Fruit fly (Drosophila melanogaster): ENCODE data around the gene CG5078.

CG5078 gene

DNA sequence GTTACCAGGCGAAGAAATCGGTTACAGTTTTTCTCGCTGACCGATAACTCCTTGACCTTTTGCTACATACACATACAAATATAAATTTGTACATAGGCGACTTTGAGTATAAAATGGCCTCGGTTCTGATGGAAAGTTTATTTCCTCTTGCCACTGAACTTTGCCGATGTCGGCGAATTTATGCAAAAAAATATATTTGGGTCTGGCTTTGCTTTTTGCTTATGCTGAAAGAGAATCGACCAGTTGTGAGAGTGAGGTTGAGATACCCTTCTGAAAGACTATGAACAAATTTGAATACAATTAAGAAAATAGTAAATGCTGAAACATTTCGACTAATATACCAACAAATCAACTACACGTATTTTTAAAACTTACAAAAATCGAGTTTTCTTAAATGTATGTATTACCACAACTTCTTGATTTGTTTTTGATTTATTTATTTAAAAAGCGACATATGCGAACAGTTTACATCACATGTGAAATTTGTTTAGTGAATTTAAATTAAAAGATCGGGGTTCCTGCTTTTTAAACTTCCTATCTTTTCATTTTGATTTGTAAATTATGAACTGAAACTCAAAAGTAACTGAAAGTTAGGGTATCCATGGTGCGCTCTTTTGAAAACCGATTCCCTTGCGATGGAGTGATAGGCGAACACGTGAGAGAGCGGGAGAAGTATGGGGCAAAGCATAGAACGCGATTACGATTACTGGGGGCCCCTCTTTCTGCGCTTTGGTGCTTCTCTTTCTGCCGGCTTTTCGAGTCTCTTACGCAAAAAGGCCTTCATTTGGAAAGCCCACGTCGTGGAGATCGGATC is 3.5 kb downstream of the CG5078 start (continued):
- TF ChIP-seq Hmx (GFP tag; optimal IDR thresholded peaks at IDR 0.05): peak; percentile 78
- peak; percentile 81 for TF ChIP-seq CG17829 (tag; optimal IDR thresholded peaks at IDR 0.05)
- no peak for TF ChIP-seq CG2199 (GFP tag; IDR thresholded peaks at IDR 0.05)
- TF ChIP-seq Adf1 (GFP tag; IDR thresholded peaks at IDR 0.05): no peak
- no peak for TF ChIP-seq gce (GFP tag; IDR thresholded peaks at IDR 0.05)
- peak; percentile 25 for TF ChIP-seq zen (tag; optimal IDR thresholded peaks at IDR 0.05)
- TF ChIP-seq CG11085 (GFP tag; IDR thresholded peaks at IDR 0.05): no peak
- TF ChIP-seq CkIIα-i1 (GFP tag; IDR thresholded peaks at IDR 0.05): no peak
- peak; percentile 21 for TF ChIP-seq CG3065 (GFP tag; optimal IDR thresholded peaks at IDR 0.05)
- no peak for TF ChIP-seq CG9876 (GFP tag; optimal IDR thresholded peaks at IDR 0.05)
- TF ChIP-seq Dbx (GFP tag; IDR thresholded peaks at IDR 0.05): no peak
- TF ChIP-seq B-H2 (GFP tag; optimal IDR thresholded peaks at IDR 0.05): peak; percentile 59
- TF ChIP-seq CG10959 (GFP tag; IDR thresholded peaks at IDR 0.05): no peak
- peak; percentile 54 for TF ChIP-seq CG9932 (GFP tag; IDR thresholded peaks at IDR 0.05)
- no peak for TF ChIP-seq BEAF-32 (GFP tag; optimal IDR thresholded peaks at IDR 0.05)
- peak; percentile 79 for TF ChIP-seq org-1 (GFP tag; optimal IDR thresholded peaks at IDR 0.05)
- no peak for TF ChIP-seq ci (GFP tag; IDR thresholded peaks at IDR 0.05)
- peak; percentile 20 for TF ChIP-seq CG5245 (GFP tag; optimal IDR thresholded peaks at IDR 0.05)
- TF ChIP-seq CG8290 (GFP tag; optimal IDR thresholded peaks at IDR 0.05): peak; percentile 1
- TF ChIP-seq CG8290 (tag; optimal IDR thresholded peaks at IDR 0.05): no peak
- no peak for TF ChIP-seq E2f1 (GFP tag; IDR thresholded peaks at IDR 0.05)
- TF ChIP-seq CG18599 (GFP tag; optimal IDR thresholded peaks at IDR 0.05): peak; percentile 90
- peak in 1 of 2 experiments; percentile 28 for TF ChIP-seq crp (GFP tag; optimal IDR thresholded peaks at IDR 0.05)
- no peak for TF ChIP-seq z (GFP tag; IDR thresholded peaks at IDR 0.05)
- peak; percentile 74 for TF ChIP-seq shn (GFP tag; optimal IDR thresholded peaks at IDR 0.05)
- TF ChIP-seq grau (tag; optimal IDR thresholded peaks at IDR 0.05): peak; percentile 88
- TF ChIP-seq nau (GFP tag; optimal IDR thresholded peaks at IDR 0.05): peak; percentile 70
- peak; percentile 68 for TF ChIP-seq HLH54F (GFP tag; optimal IDR thresholded peaks at IDR 0.05)
- TF ChIP-seq Dref (GFP tag; IDR thresholded peaks at IDR 0.05): no peak
- TF ChIP-seq ems (GFP tag; optimal IDR thresholded peaks at IDR 0.05): peak; percentile 63
- TF ChIP-seq CG8388 (GFP tag; optimal IDR thresholded peaks at IDR 0.05): peak; percentile 66
- TF ChIP-seq Dp (GFP tag; optimal IDR thresholded peaks at IDR 0.05): no peak
- TF ChIP-seq Sin3A (optimal IDR thresholded peaks at IDR 0.05): no peak
- TF ChIP-seq CG13123 (GFP tag; optimal IDR thresholded peaks at IDR 0.05): peak; percentile 43
- no peak for TF ChIP-seq CG11560 (tag; IDR thresholded peaks at IDR 0.05)
- TF ChIP-seq ac (GFP tag; optimal IDR thresholded peaks at IDR 0.05): no peak
- TF ChIP-seq CG6791 (GFP tag; IDR thresholded peaks at IDR 0.05; ENCODE audit: partially characterized antibody): no peak
- TF ChIP-seq CG10366 (GFP tag; IDR thresholded peaks at IDR 0.05): peak; percentile 23
- TF ChIP-seq Fer2 (tag; optimal IDR thresholded peaks at IDR 0.05): peak; percentile 60
- no peak for TF ChIP-seq dimm (GFP tag; IDR thresholded peaks at IDR 0.05)
- peak; percentile 53; the same call in 1 of the 2 replicates for TF ChIP-seq CG7372 (GFP tag; IDR thresholded peaks at IDR 0.05)
- peak; percentile 56 for TF ChIP-seq Spps (tag; optimal IDR thresholded peaks at IDR 0.05)
- peak; percentile 85 for TF ChIP-seq CG15011 (GFP tag; optimal IDR thresholded peaks at IDR 0.05)
- no peak for TF ChIP-seq CG34422 (GFP tag; IDR thresholded peaks at IDR 0.05)
- TF ChIP-seq Hr78 (GFP tag; optimal IDR thresholded peaks at IDR 0.05): peak in 1 of 2 experiments; percentile 75
- TF ChIP-seq CG14014 (GFP tag; IDR thresholded peaks at IDR 0.05): no peak
- TF ChIP-seq NC2β (GFP tag; optimal IDR thresholded peaks at IDR 0.05): no peak
- peak in 1 of 2 experiments; percentile 73 for TF ChIP-seq Eip74EF (GFP tag; optimal IDR thresholded peaks at IDR 0.05)
- TF ChIP-seq psq (GFP tag; optimal IDR thresholded peaks at IDR 0.05): peak; percentile 74
- TF ChIP-seq CTCF (GFP tag; optimal IDR thresholded peaks at IDR 0.05): no peak
- no peak for TF ChIP-seq danr (GFP tag; IDR thresholded peaks at IDR 0.05)
